Comparison of ENCODE assay signal across 1 fruit fly cellular context in the genomic region with DNA sequence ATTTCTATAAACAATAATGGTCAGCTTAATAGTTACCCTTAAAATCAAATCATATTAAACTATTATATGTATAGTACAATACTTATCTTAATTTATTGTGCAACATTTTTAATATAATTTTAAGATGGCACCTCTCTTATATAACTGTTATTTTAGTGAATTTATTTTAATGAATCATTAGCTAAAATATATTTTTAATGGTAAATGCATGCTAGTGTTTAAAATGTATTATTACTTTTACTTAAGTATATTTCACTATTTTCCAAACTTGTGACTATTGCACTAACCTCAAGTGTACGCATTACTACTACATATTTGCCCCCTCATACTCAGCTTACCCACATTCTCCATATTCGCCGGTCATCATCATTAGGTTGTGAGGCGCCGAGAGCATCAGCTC.
TF ChIP-seq lines count a peak whose summit lies in the region.

No protein-coding gene starts in this region.

TF ChIP-seq in whole organism, embryonic, 481 proteins besides CTCF, POLR2A, EP300 and RAD21 (continued from another document and continues in another):
- TF ChIP-seq CG8478 (optimal IDR thresholded peaks at IDR 0.05; lab: Kevin White, UChicago) (no peak), Oli (tag; optimal IDR thresholded peaks at IDR 0.05; lab: Kevin White, UChicago) (peak; percentile 84), BtbVII (GFP tag; optimal IDR thresholded peaks at IDR 0.05; lab: Kevin White, UChicago) (peak; percentile 69), B-H1 (GFP tag; IDR thresholded peaks at IDR 0.05; lab: Robert Waterston, UW) (no peak), caup (GFP tag; optimal IDR thresholded peaks at IDR 0.05; lab: Kevin White, UChicago; ENCODE audit: severe bottlenecking) (peak; percentile 71), tgo (GFP tag; IDR thresholded peaks at IDR 0.05; lab: Robert Waterston, UW) (peak; percentile 65; the same call in 2 of the 3 replicates), vvl (GFP tag; IDR thresholded peaks at IDR 0.05; lab: Robert Waterston, UW) (peak; percentile 86), sens-2 (GFP tag; IDR thresholded peaks at IDR 0.05; lab: Robert Waterston, UW) (no peak), CG10431 (GFP tag; optimal IDR thresholded peaks at IDR 0.05; lab: Kevin White, UChicago) (peak; percentile 27), oc (tag; optimal IDR thresholded peaks at IDR 0.05; lab: Kevin White, UChicago) (peak; percentile 68), Ets65A (GFP tag; lab: Kevin White, UChicago) (no peak), CG7839 (tag; optimal IDR thresholded peaks at IDR 0.05; lab: Kevin White, UChicago) (peak; percentile 92), Hr3 (GFP tag; optimal IDR thresholded peaks at IDR 0.05; lab: Kevin White, UChicago) (peak; percentile 68), CG4282 (GFP tag; optimal IDR thresholded peaks at IDR 0.05; lab: Kevin White, UChicago) (no peak), CG6683 (GFP tag; optimal IDR thresholded peaks at IDR 0.05; lab: Kevin White, UChicago) (peak; percentile 7), Poxn (GFP tag; IDR thresholded peaks at IDR 0.05; lab: Robert Waterston, UW) (no peak), gcm (GFP tag; optimal IDR thresholded peaks at IDR 0.05; lab: Kevin White, UChicago) (peak; percentile 93), pnt (GFP tag; optimal IDR thresholded peaks at IDR 0.05; lab: Kevin White, UChicago) (no peak), Aef1 (GFP tag; IDR thresholded peaks at IDR 0.05; lab: Robert Waterston, UW) (no peak), NC2β (GFP tag; optimal IDR thresholded peaks at IDR 0.05; lab: Kevin White, UChicago) (no peak), CG11085 (GFP tag; IDR thresholded peaks at IDR 0.05; lab: Robert Waterston, UW) (no peak), CG1602 (GFP tag; optimal IDR thresholded peaks at IDR 0.05; lab: Kevin White, UChicago) (peak; percentile 51), CG31388 (GFP tag; optimal IDR thresholded peaks at IDR 0.05; lab: Kevin White, UChicago) (no peak), CG6791 (GFP tag; IDR thresholded peaks at IDR 0.05; lab: Robert Waterston, UW; ENCODE audit: partially characterized antibody) (no peak), gsb-n (tag; optimal IDR thresholded peaks at IDR 0.05; lab: Kevin White, UChicago) (peak; percentile 92), Bteb2 (GFP tag; optimal IDR thresholded peaks at IDR 0.05; lab: Kevin White, UChicago) (no peak), CG42726 (GFP tag; IDR thresholded peaks at IDR 0.05; lab: Robert Waterston, UW; ENCODE audit: partially characterized antibody) (no peak), Kr (GFP tag; optimal IDR thresholded peaks at IDR 0.05; lab: Kevin White, UChicago) (no peak), CG14860 (GFP tag; IDR thresholded peaks at IDR 0.05; lab: Robert Waterston, UW; ENCODE audit: partially characterized antibody) (no peak), pho (GFP tag; optimal IDR thresholded peaks at IDR 0.05; lab: Kevin White, UChicago) (no peak), salm (tag; optimal IDR thresholded peaks at IDR 0.05; lab: Kevin White, UChicago) (peak; percentile 82), CG11696 (GFP tag; IDR thresholded peaks at IDR 0.05; lab: Robert Waterston, UW) (peak; percentile 91), NK7.1 (GFP tag; optimal IDR thresholded peaks at IDR 0.05; lab: Kevin White, UChicago) (no peak), Dfd (GFP tag; optimal IDR thresholded peaks at IDR 0.05; lab: Kevin White, UChicago) (no peak), Hmr (GFP tag; optimal IDR thresholded peaks at IDR 0.05; lab: Kevin White, UChicago) (peak; percentile 71), ab (GFP tag; optimal IDR thresholded peaks at IDR 0.05; lab: Kevin White, UChicago) (no peak), CG12769 (tag; optimal IDR thresholded peaks at IDR 0.05; lab: Kevin White, UChicago) (peak; percentile 52), CG31441 (GFP tag; IDR thresholded peaks at IDR 0.05; lab: Robert Waterston, UW) (peak; percentile 96), CG9876 (GFP tag; optimal IDR thresholded peaks at IDR 0.05; lab: Kevin White, UChicago) (no peak), wor (GFP tag; IDR thresholded peaks at IDR 0.05; lab: Robert Waterston, UW) (peak; percentile 27; the same call in 1 of the 2 replicates), CG18011 (GFP tag; optimal IDR thresholded peaks at IDR 0.05; lab: Kevin White, UChicago) (no peak), Myb (GFP tag; optimal IDR thresholded peaks at IDR 0.05; lab: Kevin White, UChicago) (no peak), CG7745 (tag; optimal IDR thresholded peaks at IDR 0.05; lab: Kevin White, UChicago) (no peak), CG31224 (GFP tag; IDR thresholded peaks at IDR 0.05; lab: Robert Waterston, UW) (no peak), jigr1 (GFP tag; IDR thresholded peaks at IDR 0.05; lab: Robert Waterston, UW) (no peak), crol (GFP tag; IDR thresholded peaks at IDR 0.05; lab: Robert Waterston, UW) (no peak), Pdp1 (GFP tag; optimal IDR thresholded peaks at IDR 0.05; lab: Kevin White, UChicago) (peak in 1 of 2 experiments; percentile 32), nom (GFP tag; optimal IDR thresholded peaks at IDR 0.05; lab: Kevin White, UChicago) (peak; percentile 56), Oaz (GFP tag; IDR thresholded peaks at IDR 0.05; lab: Robert Waterston, UW) (no peak), CG2202 (tag; optimal IDR thresholded peaks at IDR 0.05; lab: Kevin White, UChicago) (peak; percentile 72), CG15479 (GFP tag; optimal IDR thresholded peaks at IDR 0.05; lab: Kevin White, UChicago) (no peak), CG2678 (tag; optimal IDR thresholded peaks at IDR 0.05; lab: Kevin White, UChicago) (peak; percentile 90), lab (GFP tag; optimal IDR thresholded peaks at IDR 0.05; lab: Kevin White, UChicago) (peak; percentile 79), CG1647 (GFP tag; optimal IDR thresholded peaks at IDR 0.05; lab: Kevin White, UChicago) (no peak), CG17359 (tag; optimal IDR thresholded peaks at IDR 0.05; lab: Kevin White, UChicago) (peak; percentile 83), toy (GFP tag; IDR thresholded peaks at IDR 0.05; lab: Robert Waterston, UW) (no peak), unpg (GFP tag; optimal IDR thresholded peaks at IDR 0.05; lab: Kevin White, UChicago) (peak; percentile 88), ftz-f1 (GFP tag; optimal IDR thresholded peaks at IDR 0.05; lab: Kevin White, UChicago) (no peak), CG8359 (GFP tag; optimal IDR thresholded peaks at IDR 0.05; lab: Kevin White, UChicago; ENCODE audit: borderline replicate concordance) (peak; percentile 2), CG13775 (GFP tag; optimal IDR thresholded peaks at IDR 0.05; lab: Kevin White, UChicago) (peak; percentile 52), CG7372 (GFP tag; IDR thresholded peaks at IDR 0.05; lab: Robert Waterston, UW) (peak; percentile 45; the same call in 1 of the 2 replicates), Xrp1 (GFP tag; IDR thresholded peaks at IDR 0.05; lab: Robert Waterston, UW) (peak; percentile 79), dmrt11E (tag; optimal IDR thresholded peaks at IDR 0.05; lab: Kevin White, UChicago) (peak; percentile 91), CG30020 (tag; optimal IDR thresholded peaks at IDR 0.05; lab: Kevin White, UChicago) (peak; percentile 68), gem (tag; optimal IDR thresholded peaks at IDR 0.05; lab: Kevin White, UChicago) (peak; percentile 93), ara (GFP tag; IDR thresholded peaks at IDR 0.05; lab: Robert Waterston, UW) (no peak), CG3407 (GFP tag; optimal IDR thresholded peaks at IDR 0.05; lab: Kevin White, UChicago) (peak; percentile 44), Hey (tag; optimal IDR thresholded peaks at IDR 0.05; lab: Kevin White, UChicago) (no peak), CG32532 (GFP tag; IDR thresholded peaks at IDR 0.05; lab: Robert Waterston, UW) (peak; percentile 80; the same call in 1 of the 2 replicates), Hr39 (optimal IDR thresholded peaks at IDR 0.05; lab: Kevin White, UChicago) (no peak), CG14014 (GFP tag; IDR thresholded peaks at IDR 0.05; lab: Robert Waterston, UW) (no peak), CG7357 (GFP tag; IDR thresholded peaks at IDR 0.05; lab: Robert Waterston, UW) (peak; percentile 49; the same call in 2 of the 3 replicates), CG17385 (GFP tag; optimal IDR thresholded peaks at IDR 0.05; lab: Kevin White, UChicago) (peak; percentile 80), Hand (GFP tag; optimal IDR thresholded peaks at IDR 0.05; lab: Kevin White, UChicago) (peak; percentile 67), zfh2 (GFP tag; optimal IDR thresholded peaks at IDR 0.05; lab: Kevin White, UChicago) (no peak), slbo (GFP tag; IDR thresholded peaks at IDR 0.05; lab: Robert Waterston, UW) (peak; percentile 67), Dbx (GFP tag; IDR thresholded peaks at IDR 0.05; lab: Robert Waterston, UW) (0 out of 3 replicates have a peak, but pooled peaks have one; percentile 37), CG8944 (GFP tag; optimal IDR thresholded peaks at IDR 0.05; lab: Kevin White, UChicago) (no peak), gfzf (GFP tag; optimal IDR thresholded peaks at IDR 0.05; lab: Kevin White, UChicago) (no peak), CG9817 (tag; optimal IDR thresholded peaks at IDR 0.05; lab: Kevin White, UChicago) (peak; percentile 48), tin (GFP tag; optimal IDR thresholded peaks at IDR 0.05; lab: Kevin White, UChicago) (peak; percentile 61), hbn (GFP tag; IDR thresholded peaks at IDR 0.05; lab: Robert Waterston, UW; ENCODE audit: partially characterized antibody) (no peak), yki (optimal IDR thresholded peaks at IDR 0.05; lab: Kevin White, UChicago) (no peak), bsh (GFP tag; optimal IDR thresholded peaks at IDR 0.05; lab: Kevin White, UChicago) (peak; percentile 25 to 87), pan (optimal IDR thresholded peaks at IDR 0.05; lab: Kevin White, UChicago) (no peak), pan (GFP tag; optimal IDR thresholded peaks at IDR 0.05 in 1 of 2, IDR thresholded peaks at IDR 0.05 in 1 of 2) (peak in 1 of 2 experiments; percentile 81), dysf (GFP tag; IDR thresholded peaks at IDR 0.05; lab: Robert Waterston, UW) (peak; percentile 73), hkb (optimal IDR thresholded peaks at IDR 0.05; lab: Kevin White, UChicago) (no peak), hkb (GFP tag; IDR thresholded peaks at IDR 0.05; lab: Robert Waterston, UW) (0 out of 2 replicates have a peak, but pooled peaks have one; percentile 61), tio (GFP tag; optimal IDR thresholded peaks at IDR 0.05; lab: Kevin White, UChicago) (no peak), CG32772 (GFP tag; IDR thresholded peaks at IDR 0.05; lab: Robert Waterston, UW) (peak; percentile 58; the same call in 1 of the 2 replicates), Neu2 (GFP tag; optimal IDR thresholded peaks at IDR 0.05; lab: Kevin White, UChicago; ENCODE audit: borderline replicate concordance) (no peak), vfl (GFP tag; optimal IDR thresholded peaks at IDR 0.05; lab: Kevin White, UChicago) (no peak), HmgD (GFP tag; optimal IDR thresholded peaks at IDR 0.05; lab: Kevin White, UChicago) (no peak), CG15514 (GFP tag; optimal IDR thresholded peaks at IDR 0.05; lab: Kevin White, UChicago) (peak; percentile 47), mirr (GFP tag; optimal IDR thresholded peaks at IDR 0.05; lab: Kevin White, UChicago) (no peak), CG4424 (GFP tag; optimal IDR thresholded peaks at IDR 0.05; lab: Kevin White, UChicago) (peak; percentile 42), so (GFP tag; IDR thresholded peaks at IDR 0.05; lab: Robert Waterston, UW) (no peak), pzg (GFP tag; optimal IDR thresholded peaks at IDR 0.05; lab: Kevin White, UChicago) (no peak), CG5245 (GFP tag; optimal IDR thresholded peaks at IDR 0.05; lab: Kevin White, UChicago) (peak; percentile 35), ken (GFP tag; IDR thresholded peaks at IDR 0.05; lab: Robert Waterston, UW) (no peak), onecut (GFP tag; IDR thresholded peaks at IDR 0.05; lab: Robert Waterston, UW) (peak; percentile 56), CG34422 (GFP tag; IDR thresholded peaks at IDR 0.05; lab: Robert Waterston, UW) (0 out of 3 replicates have a peak, but pooled peaks have one; percentile 28), NfI (GFP tag; optimal IDR thresholded peaks at IDR 0.05; lab: Kevin White, UChicago) (peak; percentile 52), CG13287 (GFP tag; IDR thresholded peaks at IDR 0.05; lab: Robert Waterston, UW; ENCODE audit: partially characterized antibody) (no peak), Nf-YA (GFP tag; IDR thresholded peaks at IDR 0.05; lab: Robert Waterston, UW) (no peak), Hr51 (GFP tag; optimal IDR thresholded peaks at IDR 0.05; lab: Kevin White, UChicago) (peak in 1 of 2 experiments; percentile 94), Sry-δ (GFP tag; optimal IDR thresholded peaks at IDR 0.05; lab: Kevin White, UChicago) (no peak), CG3995 (GFP tag; optimal IDR thresholded peaks at IDR 0.05; lab: Kevin White, UChicago) (no peak), CG15601 (tag; optimal IDR thresholded peaks at IDR 0.05; lab: Kevin White, UChicago) (peak; percentile 88), CG14667 (GFP tag; IDR thresholded peaks at IDR 0.05; lab: Robert Waterston, UW) (peak; percentile 24; the same call in 1 of the 2 replicates), CG11695 (GFP tag; IDR thresholded peaks at IDR 0.05; lab: Robert Waterston, UW) (peak; percentile 89; the same call in 2 of the 3 replicates), CG17568 (GFP tag; optimal IDR thresholded peaks at IDR 0.05; lab: Kevin White, UChicago) (no peak), jumu (GFP tag; optimal IDR thresholded peaks at IDR 0.05; lab: Kevin White, UChicago) (no peak), MBD-R2 (GFP tag; IDR thresholded peaks at IDR 0.05; lab: Robert Waterston, UW) (no peak; the same call in 1 of the 2 replicates), tup (GFP tag; optimal IDR thresholded peaks at IDR 0.05; lab: Kevin White, UChicago) (no peak), ro (GFP tag; IDR thresholded peaks at IDR 0.05; lab: Robert Waterston, UW) (peak; percentile 13; the same call in 1 of the 2 replicates), CG10321 (GFP tag; IDR thresholded peaks at IDR 0.05; lab: Robert Waterston, UW) (no peak), otp (GFP tag; IDR thresholded peaks at IDR 0.05; lab: Robert Waterston, UW) (no peak), CG17912 (GFP tag; optimal IDR thresholded peaks at IDR 0.05; lab: Kevin White, UChicago) (no peak), CG13424 (tag; optimal IDR thresholded peaks at IDR 0.05; lab: Kevin White, UChicago) (peak; percentile 93), fd3F (GFP tag; optimal IDR thresholded peaks at IDR 0.05; lab: Kevin White, UChicago) (peak; percentile 64), CG4360 (GFP tag; IDR thresholded peaks at IDR 0.05; lab: Robert Waterston, UW) (no peak), inv (GFP tag; IDR thresholded peaks at IDR 0.05; lab: Robert Waterston, UW; ENCODE audit: partially characterized antibody) (no peak), gro (GFP tag; optimal IDR thresholded peaks at IDR 0.05; lab: Kevin White, UChicago) (no peak), CG9609 (GFP tag; optimal IDR thresholded peaks at IDR 0.05; lab: Kevin White, UChicago) (no peak), CG6813 (GFP tag; optimal IDR thresholded peaks at IDR 0.05; lab: Kevin White, UChicago) (peak; percentile 53), CG7928 (GFP tag; optimal IDR thresholded peaks at IDR 0.05; lab: Kevin White, UChicago) (no peak)
